Worm (Caenorhabditis elegans) whole organism, L4/young adult: ENCODE results near the gene srx-133.

Experiments
- W03F9.2 ChIP-seq: fragments of 150-350 bp; optimal IDR thresholded peaks from 2 replicates; lab custom pipeline; 2014; ENCODE audit warnings: missing biosample characterization, missing genetic modification characterization
- dao-5 ChIP-seq: sonication (generic microtip); optimal IDR thresholded peaks from 2 replicates; lab custom pipeline; 2016; ENCODE audit warnings: missing genotype, missing genetic modification characterization, moderate library complexity, missing compliant biosample characterization
- him-1 ChIP-seq: sonication (generic microtip); optimal IDR thresholded peaks from 2 replicates; lab custom pipeline; 2016; ENCODE audit warnings: missing genotype, missing genetic modification reagents, missing genetic modification characterization, missing compliant biosample characterization

The srx-133 gene

ce11 chrV:13848379-13848778 is at the start of gene srx-133:
TSS of gene srx-133 (plus strand) at chrV:13848679.
- TF ChIP-seq dao-5 (tag; lab: Kevin White, UChicago) (no peak), W03F9.2 (tag; lab: Kevin White, UChicago) (no peak), him-1 (no peak)

- TF ChIP-seq him-1 (no peak), W03F9.2 (tag; lab: Kevin White, UChicago) (no peak), dao-5 (tag; lab: Kevin White, UChicago) (no peak)
Observed at ce11 chrV:13799190-13799589, 49.3 kb upstream of the srx-133 start.

- TF ChIP-seq him-1 (no peak), W03F9.2 (tag; lab: Kevin White, UChicago) (no peak), dao-5 (tag; lab: Kevin White, UChicago) (no peak)
Observed at ce11 chrV:13803902-13804301, 44.6 kb upstream of the srx-133 start, which contains the start of gene swan-2. TSS of gene swan-2 (minus strand) at chrV:13804281.

- TF ChIP-seq him-1 (no peak), W03F9.2 (tag; lab: Kevin White, UChicago) (no peak), dao-5 (tag; lab: Kevin White, UChicago) (no peak)
Observed at ce11 chrV:13807232-13807631, 41.2 kb upstream of the srx-133 start, which contains the start of gene swan-1. TSS of gene swan-1 (minus strand) at chrV:13807237.

ce11 chrV:13808462-13808867 is 40.0 kb upstream of the srx-133 start:
- TF ChIP-seq him-1: no peak
- no peak for TF ChIP-seq dao-5 (tag; lab: Kevin White, UChicago)
- TF ChIP-seq W03F9.2 (tag; lab: Kevin White, UChicago): no peak

- TF ChIP-seq W03F9.2 (tag; lab: Kevin White, UChicago) (no peak), him-1 (no peak), dao-5 (tag; lab: Kevin White, UChicago) (no peak)
Observed at ce11 chrV:13812330-13812729, 36.1 kb upstream of the srx-133 start.

- TF ChIP-seq W03F9.2 (tag; lab: Kevin White, UChicago) (no peak), dao-5 (tag; lab: Kevin White, UChicago) (no peak), him-1 (no peak)
Observed at ce11 chrV:13812931-13813330, 35.5 kb upstream of the srx-133 start, which contains the start of gene ceh-24. TSS of gene ceh-24 (plus strand) at chrV:13813231.

- no peak for TF ChIP-seq him-1
- no peak for TF ChIP-seq dao-5 (tag; lab: Kevin White, UChicago)
- no peak for TF ChIP-seq W03F9.2 (tag; lab: Kevin White, UChicago)
Observed at ce11 chrV:13816877-13817276, 31.6 kb upstream of the srx-133 start, which contains the start of gene F55B12.2. TSS of gene F55B12.2 (minus strand) at chrV:13816977.

ce11 chrV:13818824-13819408 is 29.6 kb upstream of the srx-133 start, which contains the start of gene sel-10:
TSS of gene sel-10 (plus strand) at chrV:13819361.
- TF ChIP-seq dao-5 (tag; lab: Kevin White, UChicago): no peak
- no peak for TF ChIP-seq him-1
- TF ChIP-seq W03F9.2 (tag; lab: Kevin White, UChicago): peak; percentile 44

ce11 chrV:13822752-13823151 is 25.7 kb upstream of the srx-133 start, which contains the start of gene hpo-31:
TSS of gene hpo-31 (plus strand) at chrV:13823052.
- TF ChIP-seq him-1: no peak
- no peak for TF ChIP-seq dao-5 (tag; lab: Kevin White, UChicago)
- no peak for TF ChIP-seq W03F9.2 (tag; lab: Kevin White, UChicago)

ce11 chrV:13827920-13828319 is 20.6 kb upstream of the srx-133 start, which contains the start of gene nrf-5:
TSS of gene nrf-5 (plus strand) at chrV:13828267.
- TF ChIP-seq dao-5 (tag; lab: Kevin White, UChicago) (no peak), W03F9.2 (tag; lab: Kevin White, UChicago) (no peak), him-1 (no peak)

- TF ChIP-seq dao-5 (tag; lab: Kevin White, UChicago) (no peak), W03F9.2 (tag; lab: Kevin White, UChicago) (no peak), him-1 (no peak)
Observed at ce11 chrV:13830813-13831212, 17.7 kb upstream of the srx-133 start, which contains the start of gene str-165. TSS of gene str-165 (plus strand) at chrV:13831113.

- no peak for TF ChIP-seq him-1
- TF ChIP-seq dao-5 (tag; lab: Kevin White, UChicago): no peak
- no peak for TF ChIP-seq W03F9.2 (tag; lab: Kevin White, UChicago)
Observed at ce11 chrV:13833951-13834350, 14.5 kb upstream of the srx-133 start, which contains the start of gene srx-129. TSS of gene srx-129 (plus strand) at chrV:13834251.

- TF ChIP-seq dao-5 (tag; lab: Kevin White, UChicago) (no peak), him-1 (no peak), W03F9.2 (tag; lab: Kevin White, UChicago) (no peak)
Observed at ce11 chrV:13837173-13837572, 11.3 kb upstream of the srx-133 start, which contains the start of gene srx-128. TSS of gene srx-128 (plus strand) at chrV:13837473.
